Worm (Caenorhabditis elegans) whole organism, midembryonic: ENCODE results near the gene srlf-4.

Source experiments
- cog-1 ChIP-seq: sonication (generic microtip); optimal IDR thresholded peaks from 2 replicates; lab custom pipeline; 2016; ENCODE audit warnings: missing genetic modification characterization, missing compliant biosample characterization
- flt-1 ChIP-seq: fragments of 200-800 bp; sonication (Bioruptor generic); IDR thresholded peaks from 2 replicates; pipeline ENCODE4 v1.3.6; 2022; ENCODE audit warnings: missing genetic modification characterization, missing compliant biosample characterization
- klf-2 ChIP-seq: fragments of 200-800 bp; sonication (Bioruptor generic); conservative IDR thresholded peaks from 2 replicates; pipeline ENCODE4 v1.3.6; 2022; ENCODE audit warnings: missing genetic modification reagents, missing genetic modification characterization, missing compliant biosample characterization

DNA sequence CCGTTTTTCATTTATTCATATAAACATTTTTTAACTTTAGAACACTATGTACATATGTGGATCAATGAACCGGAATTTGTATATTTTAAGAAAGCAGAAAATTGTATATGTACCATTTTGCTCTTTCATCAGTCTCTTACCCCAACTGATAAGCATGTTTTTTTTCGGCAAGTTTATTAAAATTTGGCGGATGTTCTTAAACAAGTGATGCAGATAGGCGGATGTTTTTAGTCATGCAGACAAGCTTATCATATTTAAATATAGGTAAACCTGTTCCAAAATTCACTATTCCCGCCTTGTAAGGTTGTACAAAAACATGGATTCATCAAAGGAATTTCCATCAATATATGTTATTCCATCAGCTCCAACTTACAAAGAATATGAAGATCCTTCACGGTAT lies 24.8 kb downstream of the srlf-4 start, which contains the start of gene K08D8.9:
- TF ChIP-seq flt-1 (GFP tag; lab: Robert Waterston, UW) = no peak
- TF ChIP-seq cog-1 (tag; lab: Kevin White, UChicago) = no peak
- no peak for TF ChIP-seq klf-2
